Fruit fly (Drosophila melanogaster): ENCODE measurements around the gene Psf1.
A peak's percentile ranks its signal among the peaks of the same experiment; 100 is the strongest.

Gene Psf1

DNA sequence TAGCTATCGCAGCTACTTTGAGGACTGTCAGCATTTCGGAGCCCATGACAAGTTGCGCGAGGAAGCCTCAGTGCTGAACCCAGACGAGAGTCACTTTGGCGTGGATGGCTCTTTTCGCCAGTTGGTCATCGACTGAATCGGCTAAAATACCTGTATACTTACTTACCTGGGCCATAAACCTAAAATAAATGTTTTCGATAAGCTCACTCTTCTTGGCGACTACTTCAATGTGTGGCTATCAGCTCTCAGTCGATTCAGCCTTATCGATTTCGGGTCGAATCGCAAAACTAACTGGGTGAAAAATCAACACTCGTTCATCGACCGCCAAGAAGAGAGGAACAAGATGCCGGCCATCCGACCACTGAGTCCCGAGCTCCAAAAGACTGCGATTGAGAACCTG, 13.6 kb downstream of the Psf1 start, which contains the start of gene CG33966:
CG33966 (plus strand) TSS at position 301 of the 400 bp plus-strand sequence.
- TF ChIP-seq sqz (GFP tag; optimal IDR thresholded peaks at IDR 0.05) (no peak), exex (tag; optimal IDR thresholded peaks at IDR 0.05) (peak; percentile 43), HmgZ (tag; optimal IDR thresholded peaks at IDR 0.05) (peak; percentile 22), Doc3 (GFP tag; IDR thresholded peaks at IDR 0.05; ENCODE audit: partially characterized antibody) (no peak), CG16815 (GFP tag; optimal IDR thresholded peaks at IDR 0.05) (no peak), Deaf1 (tag; optimal IDR thresholded peaks at IDR 0.05) (peak; percentile 2), slou (GFP tag; optimal IDR thresholded peaks at IDR 0.05) (no peak), CG12769 (tag; optimal IDR thresholded peaks at IDR 0.05) (no peak), CG34376 (GFP tag; optimal IDR thresholded peaks at IDR 0.05) (no peak), CG8281 (tag; optimal IDR thresholded peaks at IDR 0.05) (no peak), emc (GFP tag; optimal IDR thresholded peaks at IDR 0.05) (no peak), sug (tag; optimal IDR thresholded peaks at IDR 0.05) (peak; percentile 36)

dm6 chr3L:1232582-1232981, 14.9 kb downstream of the Psf1 start, which contains the start of gene CG33965:
TSS of gene CG33965 (plus strand) at chr3L:1232882.
- TF ChIP-seq vfl (GFP tag; optimal IDR thresholded peaks at IDR 0.05): no peak
- TF ChIP-seq exex (tag; optimal IDR thresholded peaks at IDR 0.05): peak; percentile 65

DNA sequence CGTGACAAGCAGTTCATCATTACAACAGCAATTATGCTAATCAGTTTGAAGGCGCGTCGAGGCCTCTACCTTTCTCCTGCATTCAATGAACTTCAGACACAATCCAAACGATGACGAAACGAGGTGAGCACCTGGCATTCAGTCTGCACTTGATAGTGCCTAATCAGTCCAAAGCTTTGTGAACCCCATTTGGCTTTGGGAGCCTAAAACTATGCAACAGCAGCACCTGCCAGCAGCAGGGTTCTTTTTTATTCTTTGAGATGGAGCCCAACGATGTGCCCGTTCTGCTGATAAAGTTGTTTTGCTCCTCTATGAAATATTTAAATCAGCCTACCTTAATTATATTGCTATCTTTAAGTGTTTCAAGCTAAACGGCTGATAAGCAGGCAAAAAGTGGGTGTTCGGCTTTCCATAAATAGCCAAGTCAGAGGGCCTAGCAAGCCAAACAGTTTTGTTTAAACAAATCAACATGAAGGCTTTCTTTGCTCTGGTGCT, 20.1 kb downstream of the Psf1 start, which contains the start of gene LysS:
LysS (plus strand) TSS at position 445 of the 495 bp plus-strand sequence.
- TF ChIP-seq exex (tag; optimal IDR thresholded peaks at IDR 0.05) (peak; percentile 58), sima (GFP tag; optimal IDR thresholded peaks at IDR 0.05) (no peak), CG2889 (GFP tag; IDR thresholded peaks at IDR 0.05) (no peak), hbn (GFP tag; IDR thresholded peaks at IDR 0.05; ENCODE audit: partially characterized antibody) (no peak), grn (GFP tag; optimal IDR thresholded peaks at IDR 0.05) (peak; percentile 23), CG10147 (GFP tag; optimal IDR thresholded peaks at IDR 0.05) (no peak), CG18011 (GFP tag; optimal IDR thresholded peaks at IDR 0.05) (peak; percentile 3), wek (GFP tag; optimal IDR thresholded peaks at IDR 0.05) (no peak), CG2199 (GFP tag; IDR thresholded peaks at IDR 0.05) (0 out of 3 replicates have a peak, but pooled peaks have one; percentile 36)

- peak; percentile 43 for TF ChIP-seq grn (GFP tag; optimal IDR thresholded peaks at IDR 0.05)
- no peak for TF ChIP-seq CG1024 (GFP tag; IDR thresholded peaks at IDR 0.05)
- peak; percentile 15 for TF ChIP-seq exex (tag; optimal IDR thresholded peaks at IDR 0.05)
These were observed 28.9 kb downstream of the Psf1 start, which contains the start of gene LysP for dm6 chr3L:1218596-1218995. TSS of gene LysP (minus strand) at chr3L:1218696.

DNA sequence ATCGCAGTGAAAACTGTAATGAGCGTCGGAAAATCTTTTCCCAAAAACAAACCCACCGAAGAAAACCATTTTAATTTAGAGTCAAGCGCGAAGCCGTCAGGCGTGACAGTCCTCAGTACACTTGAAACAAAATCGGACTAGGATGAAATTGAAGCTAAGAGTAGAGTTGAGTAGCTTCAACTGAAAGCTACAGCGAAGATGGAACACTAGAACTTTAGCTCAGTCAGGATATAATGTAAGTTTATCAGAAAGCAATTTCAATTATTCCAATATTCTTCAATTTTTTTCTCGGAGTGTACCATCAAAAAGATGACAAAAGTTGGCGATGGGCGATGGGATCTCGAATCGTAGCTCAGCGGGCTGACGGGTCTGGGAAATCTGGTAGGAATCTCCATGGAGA, 31.0 kb downstream of the Psf1 start:
- no peak for TF ChIP-seq fd102C (GFP tag; optimal IDR thresholded peaks at IDR 0.05)
- peak; percentile 57 for TF ChIP-seq CG14710 (tag; optimal IDR thresholded peaks at IDR 0.05)
- TF ChIP-seq CG7928 (GFP tag; optimal IDR thresholded peaks at IDR 0.05): no peak
- TF ChIP-seq Lpt (GFP tag; optimal IDR thresholded peaks at IDR 0.05): no peak
- TF ChIP-seq C15 (GFP tag; IDR thresholded peaks at IDR 0.05): no peak
- peak; percentile 50 for TF ChIP-seq D19A (tag; optimal IDR thresholded peaks at IDR 0.05)
- TF ChIP-seq Dbx (GFP tag; IDR thresholded peaks at IDR 0.05): 0 out of 3 replicates have a peak, but pooled peaks have one; percentile 19
- TF ChIP-seq Max (GFP tag; optimal IDR thresholded peaks at IDR 0.05): peak; percentile 14
- TF ChIP-seq CG17361 (GFP tag; IDR thresholded peaks at IDR 0.05): peak; percentile 43; the same call in 2 of the 3 replicates
- peak; percentile 50 for TF ChIP-seq CG6254 (GFP tag; optimal IDR thresholded peaks at IDR 0.05)
- peak; percentile 33; the same call in 1 of the 2 replicates for TF ChIP-seq dimm (GFP tag; IDR thresholded peaks at IDR 0.05)
- TF ChIP-seq ap (GFP tag; IDR thresholded peaks at IDR 0.05): 0 out of 2 replicates have a peak, but pooled peaks have one; percentile 37
- TF ChIP-seq CG8924 (tag; optimal IDR thresholded peaks at IDR 0.05): peak; percentile 34
- peak; percentile 62 for TF ChIP-seq CG17359 (tag; optimal IDR thresholded peaks at IDR 0.05)
- TF ChIP-seq slp2 (GFP tag; optimal IDR thresholded peaks at IDR 0.05): peak; percentile 10
- peak; percentile 59 for TF ChIP-seq CG18262 (tag; optimal IDR thresholded peaks at IDR 0.05)
- no peak for TF ChIP-seq Scr (GFP tag; IDR thresholded peaks at IDR 0.05; ENCODE audit: partially characterized antibody)
- peak; percentile 60 for TF ChIP-seq onecut (GFP tag; IDR thresholded peaks at IDR 0.05)
- peak; percentile 13 for TF ChIP-seq NfI (GFP tag; optimal IDR thresholded peaks at IDR 0.05)
- TF ChIP-seq ranshi (GFP tag; IDR thresholded peaks at IDR 0.05): peak; percentile 55; the same call in 1 of the 2 replicates
- TF ChIP-seq CG10654 (GFP tag; optimal IDR thresholded peaks at IDR 0.05): peak; percentile 34
